Fruit fly (Drosophila melanogaster): ENCODE measurements around the gene CG9171.

CG9171 gene

DNA sequence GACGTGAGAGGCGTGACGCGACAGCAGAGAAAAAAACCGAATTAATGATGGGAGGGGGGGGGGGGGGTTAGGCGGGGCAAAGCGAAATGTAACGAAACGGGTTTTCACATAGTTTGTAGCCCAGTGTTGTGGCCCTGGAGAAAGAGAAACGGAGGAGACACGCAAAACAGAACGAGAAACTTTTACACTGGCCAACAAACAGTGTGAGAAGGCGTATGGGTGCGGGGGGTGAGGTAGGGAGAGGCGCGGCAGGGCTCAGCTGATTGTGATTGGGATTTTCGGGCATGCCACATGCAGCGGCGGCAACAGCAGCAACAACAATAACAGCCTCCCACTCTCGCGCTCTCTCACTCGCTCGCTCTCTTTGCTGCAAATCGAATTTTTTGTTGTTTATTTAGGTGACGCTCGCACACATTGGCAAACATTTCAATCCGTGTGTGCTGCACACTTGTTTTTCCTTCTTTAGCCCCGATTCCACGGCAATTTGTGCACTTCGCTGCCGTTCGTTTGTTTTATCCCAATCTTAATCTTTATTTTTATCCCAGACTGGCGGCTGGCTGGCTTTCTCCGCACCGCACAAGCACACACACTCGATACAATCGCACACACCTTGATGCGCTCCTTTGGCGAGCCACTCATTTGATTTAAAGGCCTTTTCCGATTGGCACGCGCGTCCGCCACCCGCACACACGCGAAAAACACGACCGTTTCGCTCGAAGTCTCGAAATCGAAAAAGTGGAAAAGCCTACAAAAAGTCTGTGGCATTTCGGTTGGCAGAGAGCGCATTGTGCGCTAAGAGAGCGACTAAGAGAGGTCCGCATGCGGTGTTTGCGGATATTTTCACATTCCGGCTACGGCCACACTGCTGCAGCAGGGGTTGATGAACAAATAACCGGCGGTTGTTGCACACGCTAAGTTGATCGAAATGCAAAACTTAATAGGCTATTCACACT, at the start of gene CG9171:
CG9171 (minus strand) TSS at position 819 of the 953 bp plus-strand sequence.
- TF ChIP-seq noc (tag; optimal IDR thresholded peaks at IDR 0.05), result no peak

DNA sequence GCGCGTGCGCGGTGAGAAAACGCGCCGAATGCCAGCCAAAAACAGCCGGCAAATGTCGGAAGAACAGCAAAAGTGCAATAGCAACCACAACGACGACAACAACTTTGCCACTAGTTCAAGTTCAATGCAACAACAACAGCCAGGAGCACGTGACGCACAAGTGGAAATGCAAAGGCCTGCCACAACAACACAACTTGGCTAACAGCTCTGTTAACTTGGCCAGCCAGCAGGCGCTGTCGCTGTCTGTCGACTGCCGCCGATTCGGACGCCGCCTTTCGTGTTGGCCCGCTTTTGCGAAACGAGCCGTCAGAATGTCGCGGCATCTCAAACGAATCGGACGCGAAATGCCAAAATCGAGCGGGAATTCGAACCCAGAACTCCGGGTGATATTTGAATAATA, 23.7 kb upstream of the CG9171 start, which contains the start of gene TrissinR:
TrissinR (plus strand) TSS at position 301 of the 400 bp plus-strand sequence.
- TF ChIP-seq noc (tag; optimal IDR thresholded peaks at IDR 0.05), result no peak

DNA sequence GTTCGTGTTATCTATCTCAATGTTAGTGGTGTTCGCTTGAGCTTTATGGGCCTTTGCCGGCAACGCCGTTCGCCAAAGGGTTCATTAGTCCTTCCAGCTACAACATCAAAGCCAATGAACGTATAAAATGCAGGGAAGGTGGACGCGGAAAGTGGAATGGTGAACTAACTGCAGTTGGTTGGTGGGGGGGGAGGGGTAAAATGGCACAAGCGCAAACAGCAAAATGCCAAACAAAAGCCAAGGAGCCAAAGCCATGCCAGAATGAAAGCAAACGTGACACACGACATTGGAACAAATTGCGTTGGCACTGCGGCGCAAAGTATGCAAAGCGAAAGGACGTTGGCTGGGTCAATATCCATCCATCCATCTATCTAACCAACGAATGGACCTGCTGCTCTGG, 20.9 kb upstream of the CG9171 start:
- no peak for TF ChIP-seq noc (tag; optimal IDR thresholded peaks at IDR 0.05)

DNA sequence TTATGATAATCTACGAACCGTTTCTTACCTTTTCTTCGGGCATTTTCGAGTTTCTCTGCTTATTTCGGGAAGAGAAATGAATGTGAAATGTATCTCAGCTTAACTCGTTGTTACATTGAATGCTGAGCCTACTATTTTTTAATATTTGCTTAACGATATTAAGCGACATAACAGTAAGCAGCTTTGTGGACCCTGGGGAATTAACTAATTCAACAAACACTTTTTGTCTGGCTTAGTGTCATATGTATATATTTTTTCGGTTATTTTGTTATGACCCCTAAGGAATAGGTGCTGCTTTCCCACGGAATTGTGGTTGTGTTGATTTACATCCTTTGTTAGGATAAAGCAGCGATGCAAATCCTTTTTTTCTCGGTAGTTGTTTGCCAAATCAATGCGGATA, 18.3 kb upstream of the CG9171 start, which contains the start of gene COX6CL:
COX6CL (minus strand) TSS at position 101 of the 400 bp plus-strand sequence.
- TF ChIP-seq noc (tag; optimal IDR thresholded peaks at IDR 0.05), result no peak

DNA sequence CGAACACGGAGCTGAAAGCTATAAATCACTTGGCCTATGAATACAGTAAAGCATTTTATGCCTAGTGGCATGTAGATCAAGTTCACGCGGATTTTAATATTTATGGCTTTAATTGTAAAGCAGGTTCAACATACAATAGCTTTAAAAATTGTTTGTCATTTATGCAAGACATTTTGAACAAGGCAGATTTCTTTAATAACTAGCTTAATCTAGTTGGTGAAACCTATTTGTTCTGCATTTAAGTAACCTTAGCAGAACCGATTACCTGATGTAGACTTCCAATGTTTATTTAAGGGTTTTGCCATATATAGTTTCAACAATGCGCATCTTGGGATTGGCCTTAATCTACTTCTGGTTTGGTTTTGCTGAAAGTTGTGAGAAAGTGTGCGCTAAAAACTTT, 11.2 kb upstream of the CG9171 start, which contains the start of gene CG43307:
CG43307 (plus strand) TSS at position 301 of the 400 bp plus-strand sequence.
- no peak for TF ChIP-seq noc (tag; optimal IDR thresholded peaks at IDR 0.05)

DNA sequence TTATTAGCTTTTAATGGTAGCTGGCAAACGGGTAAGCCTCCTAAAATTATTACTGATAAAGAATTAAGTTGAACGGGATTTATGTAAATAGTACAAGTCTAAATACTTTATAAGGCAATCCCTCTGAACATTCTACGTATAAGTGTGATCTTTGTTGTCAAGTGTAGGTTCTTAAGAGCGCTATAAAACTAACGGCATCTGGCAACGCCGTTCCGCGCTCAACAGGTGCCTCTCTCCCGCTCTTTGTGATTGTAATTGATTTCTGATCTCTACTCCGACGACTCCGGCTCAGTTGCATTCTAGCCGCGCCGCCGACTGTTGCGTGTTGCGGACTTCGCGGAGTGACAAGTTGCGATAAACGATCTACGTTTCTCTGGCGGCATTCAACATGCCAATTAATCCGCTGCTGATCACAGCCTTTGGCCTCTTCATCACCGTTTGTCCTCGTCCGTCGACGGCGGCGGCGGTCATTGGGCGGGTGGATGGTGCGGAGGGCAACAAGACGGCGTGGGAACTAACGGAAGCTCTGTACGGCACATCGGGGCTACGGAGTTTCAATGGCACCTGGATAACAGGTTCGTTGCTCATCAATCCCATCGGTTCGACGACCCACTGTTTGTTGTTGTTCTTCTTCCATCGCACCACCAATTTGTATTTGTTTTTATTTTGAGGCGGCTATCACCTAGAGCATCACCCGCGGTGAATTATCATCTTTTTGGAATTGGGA, 5.2 kb upstream of the CG9171 start, which contains the start of gene CG11034:
CG11034 (plus strand) TSS at position 305 of the 727 bp plus-strand sequence.
- no peak for TF ChIP-seq noc (tag; optimal IDR thresholded peaks at IDR 0.05)

DNA sequence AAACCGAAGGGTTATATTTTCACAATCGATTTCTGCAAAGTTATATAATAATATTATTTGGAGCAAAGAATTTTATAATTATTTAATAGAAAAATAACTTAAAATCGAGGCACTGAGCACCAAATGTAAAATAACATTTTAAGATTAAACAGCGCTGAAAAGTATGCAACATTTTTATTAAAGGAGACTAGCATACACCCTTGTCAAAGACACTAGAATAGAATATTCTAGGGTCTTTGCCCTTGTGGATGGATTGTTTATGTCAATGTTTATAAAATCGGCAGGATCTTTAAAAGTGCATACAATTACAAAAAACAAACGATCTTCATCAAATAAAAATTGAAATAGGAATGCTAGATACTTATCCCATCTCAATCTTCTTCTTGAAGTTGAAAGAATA, 4.0 kb upstream of the CG9171 start:
- TF ChIP-seq noc (tag; optimal IDR thresholded peaks at IDR 0.05), result no peak

DNA sequence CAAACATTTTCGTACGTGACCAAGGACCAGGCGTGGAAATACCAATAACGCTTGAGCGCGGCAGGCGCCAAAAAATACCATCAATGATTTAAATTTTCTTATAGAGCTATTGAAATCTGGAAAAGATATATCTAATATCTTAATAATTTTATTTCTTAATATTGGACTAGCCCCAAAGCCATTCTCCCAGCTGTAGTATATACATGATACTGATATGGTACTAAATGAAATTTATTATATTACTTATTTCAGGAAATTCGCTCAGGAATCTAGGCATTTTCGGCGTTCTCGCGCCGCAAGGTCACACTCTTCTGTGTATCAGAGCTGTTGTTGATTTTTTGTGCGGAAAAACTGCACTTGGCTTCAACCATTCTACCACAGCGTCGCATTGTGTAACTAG, 1.9 kb upstream of the CG9171 start, which contains the start of the genes CG14005 and CG7239:
CG14005 (minus strand) TSS at position 50 of the 400 bp plus-strand sequence.
CG7239 (plus strand) TSS at position 295 of the 400 bp plus-strand sequence.
- TF ChIP-seq noc (tag; optimal IDR thresholded peaks at IDR 0.05), result no peak

DNA sequence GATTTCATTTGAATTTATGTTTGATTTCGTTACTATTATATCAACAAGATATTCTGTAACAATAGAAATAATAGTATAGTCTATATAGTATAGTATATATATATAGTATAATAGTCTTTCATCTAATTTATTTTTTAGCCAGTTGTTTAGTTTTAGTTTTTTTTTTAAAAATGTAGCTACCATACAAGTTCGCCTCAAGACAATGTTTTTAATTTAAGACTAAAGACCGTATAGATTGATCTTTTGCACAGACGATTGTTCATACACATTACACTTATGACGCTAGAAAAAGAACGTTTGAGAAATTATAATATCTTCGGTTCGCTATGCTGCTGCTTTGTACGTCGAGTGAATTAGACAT, 315 bp upstream of the CG9171 start:
- TF ChIP-seq noc (tag; optimal IDR thresholded peaks at IDR 0.05), result no peak

DNA sequence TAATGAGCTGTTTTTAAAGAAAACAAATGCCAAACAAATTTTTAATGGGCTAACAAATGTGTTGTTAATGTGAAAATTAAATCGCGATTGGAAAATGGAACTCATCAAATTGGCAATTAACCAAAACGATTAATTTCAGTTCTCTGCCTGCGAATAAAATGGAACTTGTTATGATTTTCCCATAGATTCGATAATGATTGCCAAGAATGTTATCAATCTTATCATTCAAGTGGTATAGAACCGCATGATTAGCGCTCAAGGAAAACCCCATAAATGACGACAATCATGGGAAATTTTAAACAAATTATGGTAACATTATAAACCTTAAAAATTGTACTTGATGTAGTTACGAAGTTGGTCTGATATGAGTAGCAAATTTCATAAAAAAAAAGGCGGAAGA, 1.4 kb downstream of the CG9171 start:
- TF ChIP-seq noc (tag; optimal IDR thresholded peaks at IDR 0.05), result no peak

DNA sequence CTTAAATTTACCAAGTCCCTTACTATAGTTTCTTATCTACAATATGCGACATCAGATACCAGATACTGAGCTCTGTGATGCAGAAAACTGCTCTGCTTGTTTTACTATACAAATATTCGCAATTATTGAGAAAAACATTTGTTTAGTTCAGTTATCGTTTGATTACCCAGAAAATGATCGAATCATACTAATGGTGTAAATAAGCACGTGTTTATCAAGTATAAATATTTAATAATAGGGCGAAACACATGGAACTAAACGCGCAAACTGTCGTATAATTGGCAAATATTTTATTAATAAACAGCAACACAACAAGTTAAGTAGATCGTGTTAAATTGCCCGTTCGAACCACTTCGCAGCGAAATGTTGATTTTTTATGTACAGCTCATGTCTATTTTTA, 2.1 kb downstream of the CG9171 start:
- no peak for TF ChIP-seq noc (tag; optimal IDR thresholded peaks at IDR 0.05)

DNA sequence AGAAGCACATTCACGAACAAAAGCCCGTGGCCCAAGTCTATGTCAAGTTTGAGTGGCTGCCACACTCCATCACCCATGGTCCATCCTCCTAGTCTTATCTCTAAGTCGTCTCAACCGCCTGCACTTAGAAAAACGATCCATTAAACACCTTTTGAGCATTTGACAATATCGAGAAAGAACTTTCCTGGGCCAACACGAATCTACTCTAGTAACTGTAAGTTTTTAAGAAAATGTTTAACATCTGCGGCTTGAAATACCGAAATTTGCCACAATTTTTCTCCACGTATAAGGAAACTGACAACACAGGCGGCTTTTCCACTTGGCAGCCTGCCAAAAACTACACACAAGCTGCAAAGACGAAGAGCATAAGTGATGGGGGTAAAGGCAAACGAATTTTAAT, 4.9 kb downstream of the CG9171 start:
- TF ChIP-seq noc (tag; optimal IDR thresholded peaks at IDR 0.05), result no peak

DNA sequence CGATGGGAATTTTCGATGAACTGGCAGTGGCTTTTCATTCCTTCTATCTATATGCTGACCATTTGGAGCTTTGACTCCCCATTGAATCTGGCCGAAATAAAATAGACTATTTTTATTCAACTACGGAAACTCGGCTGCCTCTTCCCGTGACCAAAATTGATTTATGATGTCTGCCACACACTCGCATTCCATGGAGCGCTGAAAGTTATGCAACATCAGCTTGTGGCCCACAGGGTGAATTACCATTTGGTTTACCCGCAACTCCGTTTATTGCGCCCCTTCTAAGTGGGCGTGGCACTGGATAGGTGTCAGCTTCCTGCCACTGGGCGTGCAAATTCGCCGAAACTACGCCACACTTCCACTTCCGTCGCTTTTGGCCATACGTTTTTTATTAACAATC, 7.0 kb downstream of the CG9171 start:
- no peak for TF ChIP-seq noc (tag; optimal IDR thresholded peaks at IDR 0.05)

DNA sequence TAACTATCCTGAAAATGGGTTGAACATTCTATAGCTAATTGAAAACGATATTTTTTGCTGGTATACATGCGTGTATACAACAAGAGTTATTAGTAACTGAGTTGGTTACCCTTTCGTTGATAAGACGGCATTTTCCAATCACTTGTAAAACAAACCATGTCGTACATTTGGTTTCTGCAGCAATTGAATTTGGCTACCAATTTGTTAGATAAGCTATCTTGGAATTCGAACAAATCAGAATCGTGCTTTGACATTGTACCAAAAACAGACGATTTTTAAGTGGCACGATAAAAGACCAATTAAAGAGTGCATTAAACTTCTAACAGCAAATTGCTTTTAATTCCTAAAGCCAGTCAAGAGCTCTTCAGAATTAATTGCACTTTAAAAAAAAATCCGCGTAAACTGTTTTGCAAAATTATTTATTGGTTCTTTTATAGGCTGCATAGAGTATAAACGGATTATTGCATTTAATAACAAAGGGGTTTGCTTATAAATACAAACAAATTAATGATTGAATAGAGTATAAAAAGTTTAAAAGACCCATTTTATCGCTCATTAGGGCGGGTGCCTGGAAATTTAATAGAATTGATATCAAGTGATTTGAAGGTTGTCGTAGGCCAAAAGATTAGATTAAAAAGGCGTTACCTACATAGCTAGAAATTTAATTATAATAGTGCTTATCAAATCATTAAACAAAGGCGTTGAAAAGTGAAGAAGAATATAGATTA, 9.1 kb downstream of the CG9171 start:
- no peak for TF ChIP-seq noc (tag; optimal IDR thresholded peaks at IDR 0.05)

DNA sequence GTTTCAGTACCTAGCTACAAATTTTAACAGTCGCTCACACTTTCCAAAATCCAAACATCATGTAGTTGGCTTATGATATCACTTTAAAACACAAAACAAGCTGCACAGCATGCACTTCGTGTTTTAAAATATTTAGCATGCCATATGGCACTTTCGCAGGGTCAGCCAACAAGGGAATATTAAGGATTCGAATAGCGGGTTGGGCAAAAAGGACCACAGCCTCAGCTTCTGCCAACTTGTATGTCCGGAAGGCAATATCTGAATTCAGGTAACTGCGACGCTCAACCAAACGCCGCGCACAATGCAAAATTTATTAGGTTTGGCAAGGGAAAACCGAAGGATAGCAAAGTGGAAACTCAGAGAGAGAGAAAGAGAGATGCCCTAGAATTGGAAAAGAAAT, 10.8 kb downstream of the CG9171 start:
- TF ChIP-seq noc (tag; optimal IDR thresholded peaks at IDR 0.05), result no peak

DNA sequence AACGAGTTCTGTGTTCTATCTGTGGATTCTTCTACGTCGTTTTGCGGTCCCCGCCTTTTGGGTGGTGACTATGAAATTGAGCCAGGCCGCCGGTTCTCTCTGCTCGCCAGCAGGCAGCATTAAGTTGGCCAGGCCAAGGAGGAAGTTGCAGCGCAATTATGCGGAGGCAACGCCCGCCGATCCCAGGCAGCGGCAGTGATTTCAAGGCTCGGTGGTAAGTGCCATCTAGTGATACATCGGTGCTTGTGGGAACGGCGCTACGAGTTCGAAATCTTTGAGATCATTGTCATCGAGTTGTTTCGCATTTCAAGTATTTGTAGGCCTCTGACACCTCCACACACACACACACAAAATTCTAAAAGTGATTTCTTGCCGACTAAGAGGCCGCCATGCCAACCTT, 16.3 kb downstream of the CG9171 start, which contains the start of gene CG31913:
CG31913 (plus strand) TSS at position 301 of the 400 bp plus-strand sequence.
- no peak for TF ChIP-seq noc (tag; optimal IDR thresholded peaks at IDR 0.05)

Measured in whole organism, larva.